Worm (Caenorhabditis elegans) whole organism, L3 larva: ENCODE data around the gene lips-8.

Experiments used
- aly-2 ChIP-seq: fragments of 150-350 bp; optimal IDR thresholded peaks from 2 replicates; lab custom pipeline; 2014; ENCODE audit warnings: missing biosample characterization, missing genetic modification characterization
- ama-1 ChIP-seq: fragments of 150-350 bp; optimal IDR thresholded peaks from 2 replicates; lab custom pipeline; 2018
- ceh-16 ChIP-seq: sonication (generic microtip); optimal IDR thresholded peaks from 2 replicates; lab custom pipeline; 2017; ENCODE audit warnings: missing biosample characterization, missing genetic modification characterization
- ceh-28 ChIP-seq: fragments of 150-350 bp; optimal IDR thresholded peaks from 2 replicates; lab custom pipeline; 2014; ENCODE audit warnings: missing biosample characterization, missing genetic modification reagents, missing genetic modification characterization
- ceh-82 ChIP-seq: fragments of 150-350 bp; optimal IDR thresholded peaks from 2 replicates; lab custom pipeline; 2014; ENCODE audit warnings: missing biosample characterization, missing genetic modification characterization
- daf-12 ChIP-seq: fragments of 150-350 bp; optimal IDR thresholded peaks from 2 replicates; lab custom pipeline; 2014; ENCODE audit warnings: missing biosample characterization, missing genetic modification reagents, missing genetic modification characterization
- egl-5 ChIP-seq: fragments of 150-350 bp; optimal IDR thresholded peaks from 2 replicates; lab custom pipeline; 2017; ENCODE audit warnings: missing biosample characterization, missing genetic modification reagents, missing genetic modification characterization, inconsistent platforms
- elt-1 ChIP-seq: fragments of 150-350 bp; optimal IDR thresholded peaks from 2 replicates; lab custom pipeline; 2014; ENCODE audit warnings: missing biosample characterization, missing genetic modification characterization
- elt-2 ChIP-seq: sonication (generic microtip); optimal IDR thresholded peaks from 2 replicates; lab custom pipeline; 2016; ENCODE audit warnings: missing genetic modification reagents, mild to moderate bottlenecking, missing genetic modification characterization, missing compliant biosample characterization
- elt-3 ChIP-seq, 3 experiments: fragments of 150-350 bp in 1 of 3; sonication (generic microtip) in 2 of 3; optimal IDR thresholded peaks; 2 replicates in 2 of 3; 4 replicates in 1 of 3; lab custom pipeline; 2014 to 2017; ENCODE audit warnings: missing biosample characterization in 3 of 3, missing genetic modification characterization in 3 of 3
- fkh-2 ChIP-seq: fragments of 150-350 bp; optimal IDR thresholded peaks from 2 replicates; lab custom pipeline; 2014; ENCODE audit warnings: missing biosample characterization, missing genetic modification reagents, missing genetic modification characterization
- lin-39 ChIP-seq: fragments of 150-350 bp; optimal IDR thresholded peaks from 2 replicates; lab custom pipeline; 2018; ENCODE audit warnings: missing biosample characterization, missing genetic modification reagents, missing genetic modification characterization
- lsy-12 ChIP-seq: sonication (generic microtip); optimal IDR thresholded peaks from 2 replicates; lab custom pipeline; 2016; ENCODE audit warnings: mild to moderate bottlenecking, missing genetic modification characterization, missing compliant biosample characterization
- nfya-1 ChIP-seq: sonication (generic microtip); optimal IDR thresholded peaks from 2 replicates; lab custom pipeline; 2017; ENCODE audit warnings: missing genetic modification characterization, mild to moderate bottlenecking, missing compliant biosample characterization, antibody characterized with exemption, moderate library complexity; ENCODE audit not compliant: insufficient read depth
- nhr-11 ChIP-seq: fragments of 150-350 bp; optimal IDR thresholded peaks from 2 replicates; lab custom pipeline; 2014; ENCODE audit warnings: missing biosample characterization, missing genetic modification characterization
- nhr-12 ChIP-seq: fragments of 150-350 bp; optimal IDR thresholded peaks from 2 replicates; lab custom pipeline; 2014; ENCODE audit warnings: missing biosample characterization, missing genetic modification characterization
- nhr-23 ChIP-seq: fragments of 150-350 bp; optimal IDR thresholded peaks from 2 replicates; lab custom pipeline; 2014; ENCODE audit warnings: missing biosample characterization, missing genetic modification reagents, missing genetic modification characterization
- nhr-25 ChIP-seq: sonication (generic microtip); optimal IDR thresholded peaks from 2 replicates; lab custom pipeline; 2017; ENCODE audit warnings: missing biosample characterization, missing genetic modification characterization
- nhr-28 ChIP-seq: fragments of 150-350 bp; optimal IDR thresholded peaks from 2 replicates; lab custom pipeline; 2014; ENCODE audit warnings: missing biosample characterization, missing genetic modification characterization
- nhr-43 ChIP-seq: sonication (generic microtip); optimal IDR thresholded peaks from 2 replicates; lab custom pipeline; 2016; ENCODE audit warnings: mild to moderate bottlenecking, missing genetic modification characterization, missing compliant biosample characterization; ENCODE audit not compliant: poor library complexity, severe bottlenecking
- nhr-67 ChIP-seq: fragments of 150-350 bp; optimal IDR thresholded peaks from 2 replicates; lab custom pipeline; 2014; ENCODE audit warnings: missing biosample characterization, missing genetic modification characterization
- nhr-76 ChIP-seq: fragments of 150-350 bp; sonication (generic microtip); optimal IDR thresholded peaks from 5 replicates; lab custom pipeline; 2014; ENCODE audit warnings: missing biosample characterization, missing genetic modification characterization
- pha-4 ChIP-seq: fragments of 150-350 bp; optimal IDR thresholded peaks from 2 replicates; lab custom pipeline; 2014; ENCODE audit warnings: missing biosample characterization, missing genetic modification reagents, missing genetic modification characterization
- pqm-1 ChIP-seq: fragments of 150-350 bp; optimal IDR thresholded peaks from 2 replicates; lab custom pipeline; 2017; ENCODE audit warnings: missing biosample characterization, missing genetic modification characterization, inconsistent platforms
- sea-2 ChIP-seq: fragments of 150-350 bp; sonication (generic microtip); optimal IDR thresholded peaks from 4 replicates; lab custom pipeline; 2014; ENCODE audit warnings: missing biosample characterization, missing genetic modification reagents, missing genetic modification characterization
- skn-1 ChIP-seq: fragments of 150-350 bp; optimal IDR thresholded peaks from 2 replicates; lab custom pipeline; 2014; ENCODE audit warnings: missing biosample characterization, missing genetic modification characterization
- tbx-2 ChIP-seq: sonication (generic microtip); optimal IDR thresholded peaks from 2 replicates; lab custom pipeline; 2016; ENCODE audit warnings: mild to moderate bottlenecking, missing genetic modification characterization, missing compliant biosample characterization
- unc-62 ChIP-seq: fragments of 150-350 bp; sonication (generic microtip); optimal IDR thresholded peaks from 4 replicates; lab custom pipeline; 2014; ENCODE audit warnings: missing biosample characterization, missing genetic modification reagents, missing genetic modification characterization
- zag-1 ChIP-seq: fragments of 150-350 bp; optimal IDR thresholded peaks from 2 replicates; lab custom pipeline; 2014; ENCODE audit warnings: missing biosample characterization, missing genetic modification characterization
- ztf-4 ChIP-seq: fragments of 150-350 bp; optimal IDR thresholded peaks from 2 replicates; lab custom pipeline; 2014; ENCODE audit warnings: missing biosample characterization, missing genetic modification characterization

lips-8 gene

ce11 chrX:14888188-14888587, 10.1 kb upstream of the lips-8 start, which contains the start of gene daf-6:
daf-6 (plus strand) TSS chrX:14888488.
- TF ChIP-seq ztf-4 (tag; lab: Kevin White, UChicago) (no peak), nhr-12 (tag; lab: Kevin White, UChicago) (no peak), sea-2 (GFP tag; lab: Kevin White, UChicago) (no peak), aly-2 (no peak), egl-5 (tag; lab: Kevin White, UChicago) (no peak), nhr-23 (no peak), nhr-67 (tag; lab: Kevin White, UChicago) (no peak), tbx-2 (no peak), ceh-28 (tag; lab: Kevin White, UChicago) (no peak)

DNA sequence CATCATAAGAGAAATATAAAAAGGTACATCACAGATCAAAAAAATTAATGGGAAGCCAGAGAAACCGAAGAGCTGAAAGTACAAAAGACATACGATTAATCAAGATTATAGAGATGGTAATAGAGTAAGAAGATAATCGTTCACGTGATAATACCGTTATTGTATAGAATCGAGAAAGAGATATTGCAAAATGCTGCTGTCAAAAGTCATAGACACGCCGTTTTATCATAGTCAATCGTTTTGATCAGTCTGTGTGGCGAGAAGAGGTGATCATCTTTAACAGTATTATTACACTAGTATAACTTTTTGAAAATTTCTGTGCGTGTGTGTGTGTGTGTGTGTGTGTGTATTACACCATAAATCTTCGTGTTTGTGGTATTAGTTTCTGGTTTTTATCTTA, 3.9 kb upstream of the lips-8 start:
- TF ChIP-seq nhr-28 (tag; lab: Kevin White, UChicago) = no peak
- no peak for TF ChIP-seq zag-1 (tag; lab: Kevin White, UChicago)
- TF ChIP-seq nhr-23 = peak; percentile 42
- TF ChIP-seq fkh-2 (tag; lab: Kevin White, UChicago) = no peak
- TF ChIP-seq elt-3 (tag; optimal IDR thresholded peaks at IDR 0.05; lab: Kevin White, UChicago) = peak in 1 of 3 experiments; percentile 53
- TF ChIP-seq nhr-25 (tag; lab: Kevin White, UChicago) = peak; percentile 68
- no peak for TF ChIP-seq nfya-1 (tag; lab: Kevin White, UChicago)
- TF ChIP-seq lsy-12 (tag; lab: Kevin White, UChicago) = no peak
- TF ChIP-seq nhr-43 (tag; lab: Kevin White, UChicago) = peak; percentile 85
- TF ChIP-seq ceh-16 = no peak
- no peak for TF ChIP-seq nhr-76 (tag; lab: Kevin White, UChicago)
- no peak for TF ChIP-seq daf-12
- no peak for TF ChIP-seq pqm-1 (tag; lab: Kevin White, UChicago)

DNA sequence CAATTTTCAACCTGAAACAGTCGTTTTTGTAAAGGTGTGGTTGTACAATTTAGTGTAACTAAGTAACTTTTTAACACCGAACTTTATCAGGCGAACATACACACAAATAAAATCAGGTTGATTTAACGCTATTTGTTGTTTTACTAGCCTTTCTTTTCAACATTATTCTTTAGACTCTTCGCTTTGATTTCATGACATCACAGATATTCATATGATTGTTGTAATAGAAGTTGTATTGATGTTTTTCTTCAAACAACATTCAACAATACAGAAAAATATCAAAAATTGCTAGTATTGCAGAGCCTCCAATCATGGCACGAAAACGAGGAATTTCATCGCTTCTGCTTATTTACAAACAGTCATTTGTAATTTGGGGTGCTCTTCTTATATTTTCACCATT, 3.5 kb upstream of the lips-8 start, which contains the start of gene nac-1:
TSS of gene nac-1 (plus strand) at position 301 of the 400 bp plus-strand sequence.
- no peak for TF ChIP-seq nfya-1 (tag; lab: Kevin White, UChicago)
- no peak for TF ChIP-seq fkh-2 (tag; lab: Kevin White, UChicago)
- no peak for TF ChIP-seq ceh-82 (tag; lab: Kevin White, UChicago)
- TF ChIP-seq nhr-25 (tag; lab: Kevin White, UChicago) = no peak
- TF ChIP-seq sea-2 (GFP tag; lab: Kevin White, UChicago) = no peak
- no peak for TF ChIP-seq pha-4 (tag; lab: Kevin White, UChicago)
- TF ChIP-seq ztf-4 (tag; lab: Kevin White, UChicago) = no peak
- TF ChIP-seq nhr-28 (tag; lab: Kevin White, UChicago) = no peak
- TF ChIP-seq lin-39 (tag; lab: Kevin White, UChicago) = no peak
- no peak for TF ChIP-seq nhr-11 (tag; lab: Kevin White, UChicago)
- no peak for TF ChIP-seq ceh-28 (tag; lab: Kevin White, UChicago)

ce11 chrX:14897192-14897591, 1.1 kb upstream of the lips-8 start:
- TF ChIP-seq elt-2 (tag; lab: Kevin White, UChicago) (no peak), skn-1 (tag; lab: Kevin White, UChicago) (no peak), ceh-28 (tag; lab: Kevin White, UChicago) (no peak), pqm-1 (tag; lab: Kevin White, UChicago) (no peak), ceh-82 (tag; lab: Kevin White, UChicago) (no peak), aly-2 (no peak)

DNA sequence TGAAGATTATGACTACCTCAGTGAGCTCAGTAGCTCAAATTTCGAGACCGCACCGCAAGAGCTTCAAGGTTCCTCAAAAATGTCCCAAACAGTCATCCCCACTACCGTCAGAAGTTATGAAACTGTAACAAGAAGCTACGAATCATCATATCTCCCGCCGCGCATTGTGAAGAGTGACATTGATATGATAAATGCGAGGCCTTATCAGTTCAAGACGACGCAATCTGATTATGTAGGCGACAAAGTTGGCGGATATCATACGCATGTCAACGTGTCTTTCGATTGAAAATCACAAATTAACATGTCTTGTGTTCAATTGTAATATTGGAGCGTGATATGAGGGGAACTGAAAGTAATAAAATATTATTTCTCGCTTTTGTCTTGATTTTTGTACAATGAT, 2.2 kb downstream of the lips-8 start:
- TF ChIP-seq nhr-25 (tag; lab: Kevin White, UChicago) (peak; percentile 47), elt-3 (tag; optimal IDR thresholded peaks at IDR 0.05; lab: Kevin White, UChicago) (peak in 2 of 3 experiments; percentile 26 to 27), elt-2 (tag; lab: Kevin White, UChicago) (no peak), nhr-76 (tag; lab: Kevin White, UChicago) (no peak), elt-1 (tag; lab: Kevin White, UChicago) (no peak), fkh-2 (tag; lab: Kevin White, UChicago) (no peak), unc-62 (GFP tag; lab: Kevin White, UChicago) (no peak), ceh-28 (tag; lab: Kevin White, UChicago) (no peak), nhr-43 (tag; lab: Kevin White, UChicago) (peak; percentile 0)

DNA sequence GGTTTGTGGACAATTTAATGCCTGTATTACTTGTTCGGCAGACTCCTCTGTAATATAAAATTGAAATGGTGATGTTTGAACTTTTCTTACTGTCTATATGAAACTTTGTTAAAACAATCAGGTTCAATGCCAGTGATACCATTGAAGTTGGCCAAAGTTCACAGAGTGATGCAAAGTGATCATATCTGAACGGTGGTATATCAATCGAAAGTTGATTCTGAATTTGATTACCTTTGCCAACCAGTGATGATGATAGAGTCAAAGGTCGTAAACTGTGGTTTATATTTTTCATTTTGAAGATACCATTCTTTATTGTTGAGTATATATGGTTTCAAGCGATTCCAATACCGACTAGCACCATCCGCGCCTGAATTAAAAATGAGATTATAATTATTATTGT, 5.1 kb downstream of the lips-8 start:
- no peak for TF ChIP-seq nhr-11 (tag; lab: Kevin White, UChicago)
- TF ChIP-seq elt-3 (tag; optimal IDR thresholded peaks at IDR 0.05; lab: Kevin White, UChicago) = peak in 2 of 3 experiments; percentile 54 to 67
- no peak for TF ChIP-seq ama-1 (lab: Kevin White, UChicago)
